Worm (Caenorhabditis elegans): ENCODE data around the gene F02D10.3.

- TF ChIP-seq ztf-29 (GFP tag; IDR thresholded peaks at IDR 0.05): no peak
- no peak for TF ChIP-seq tab-1 (GFP tag; IDR thresholded peaks at IDR 0.05)
- no peak for TF ChIP-seq cog-1 (tag; optimal IDR thresholded peaks at IDR 0.05)
- no peak for TF ChIP-seq med-1 (GFP tag; optimal IDR thresholded peaks at IDR 0.05; ENCODE audit: insufficient read depth)
Observed at ce11 chrX:13435116-13435515, 27.3 kb downstream of the F02D10.3 start.

All from whole organism, midembryonic.